Fruit fly (Drosophila melanogaster) ovary, adult (tissue): ENCODE data around the gene Obp99b.
A peak's percentile ranks its signal among the peaks of the same experiment; 100 is the strongest.

Experiments used
- CG17801 ChIP-seq: fragments of 200-800 bp; optimal IDR thresholded peaks from 2 replicates; lab custom pipeline; 2019; ENCODE audit warnings: missing biosample characterization, mild to moderate bottlenecking, missing genetic modification characterization, moderate library complexity; ENCODE audit not compliant: partially characterized antibody

Obp99b gene

DNA sequence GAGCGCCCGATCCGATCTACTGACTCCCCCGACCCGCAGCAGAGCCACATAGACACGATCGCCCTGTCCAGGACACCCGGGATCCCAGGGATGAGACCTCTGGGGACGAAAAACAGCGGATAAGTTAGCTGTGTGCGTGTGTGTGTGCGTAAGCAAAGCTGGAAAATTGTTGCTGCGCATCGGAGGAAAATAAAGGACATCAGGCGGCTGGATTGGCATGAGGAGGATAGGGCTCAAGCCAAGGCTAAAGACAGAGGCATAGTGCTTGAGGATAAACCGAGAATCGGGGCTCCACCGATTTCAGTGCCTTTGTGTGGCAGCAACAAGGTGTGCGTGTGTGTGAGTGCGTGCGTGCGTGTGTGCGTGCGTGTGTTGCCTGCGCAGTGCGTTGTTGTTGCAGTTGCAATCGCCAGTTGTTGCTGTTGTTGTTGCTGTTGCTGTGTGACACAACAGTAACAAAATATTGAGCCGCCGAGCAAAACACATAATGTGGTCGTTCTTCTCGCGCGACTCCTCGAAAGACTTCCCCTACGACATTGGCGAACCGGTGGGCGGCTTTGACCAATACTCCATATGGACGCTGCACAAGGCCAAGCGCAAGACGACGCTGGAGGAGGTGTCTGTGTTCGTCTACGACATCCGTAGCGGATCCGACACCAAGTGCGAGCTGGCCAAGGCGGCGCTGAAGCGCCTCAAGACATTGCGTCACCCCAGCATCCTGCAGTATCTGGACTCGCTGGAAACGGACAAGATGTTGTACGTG is 32.8 kb upstream of the Obp99b start:
- TF ChIP-seq CG17801 (GFP tag; lab: Kevin White, UChicago), result no peak

DNA sequence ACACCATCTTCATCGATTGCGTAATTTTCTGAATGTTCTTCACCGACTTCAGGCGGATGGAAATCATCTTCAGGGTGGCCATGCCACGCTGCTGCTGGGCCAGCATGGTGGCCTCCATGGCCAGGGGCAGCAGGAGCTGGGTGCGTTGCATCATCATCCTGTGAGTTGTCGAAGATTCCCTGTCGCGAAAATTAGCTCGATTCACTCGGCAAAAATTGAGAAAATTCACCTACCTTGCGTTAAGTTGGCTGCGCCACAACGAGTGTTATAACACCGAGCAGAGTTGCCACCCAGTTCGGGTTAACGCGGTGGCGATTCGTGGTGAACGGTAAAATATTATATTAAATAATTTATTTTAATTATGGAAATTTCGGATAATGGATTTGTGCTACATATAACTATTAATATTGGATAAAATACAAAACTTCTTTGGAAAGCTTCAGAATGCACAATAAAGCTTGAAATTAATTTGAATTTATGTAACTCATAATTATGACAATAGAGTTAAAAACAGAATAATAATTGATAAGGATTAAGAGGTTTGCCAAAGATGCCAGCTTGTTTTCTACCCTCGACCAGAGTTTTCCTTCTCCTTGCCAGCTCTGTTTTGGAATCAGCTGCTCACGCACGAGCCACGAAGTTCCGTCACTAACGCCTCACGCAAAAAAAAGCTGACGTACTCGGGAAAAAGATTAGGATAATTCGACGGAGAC is 32.1 kb upstream of the Obp99b start, which contains the start of the genes ATPsyngamma and yata:
Gene ATPsyngamma (minus strand): TSS at position 573 of the 713 bp plus-strand sequence.
Gene yata (plus strand): TSS at position 629 of the 713 bp plus-strand sequence.
- peak; percentile 5 for TF ChIP-seq CG17801 (GFP tag; lab: Kevin White, UChicago)

dm6 chr3R:29745056-29745455 is 28.4 kb upstream of the Obp99b start, which contains the start of the genes Wdr24 and IntS11:
Gene Wdr24, minus strand, starts transcription at chr3R:29745092.
Gene IntS11, plus strand, starts transcription at chr3R:29745337.
- peak; percentile 89 for TF ChIP-seq CG17801 (GFP tag; lab: Kevin White, UChicago)

- no peak for TF ChIP-seq CG17801 (GFP tag; lab: Kevin White, UChicago)
These were observed 23.4 kb upstream of the Obp99b start for dm6 chr3R:29740078-29740477.

- peak; percentile 64 for TF ChIP-seq CG17801 (GFP tag; lab: Kevin White, UChicago)
These were observed 21.2 kb upstream of the Obp99b start, which contains the start of gene Gnpnat for dm6 chr3R:29737891-29738290. Gene Gnpnat, plus strand, starts transcription at chr3R:29738275.

dm6 chr3R:29736678-29737093 is 20.0 kb upstream of the Obp99b start, which contains the start of the genes CG7601 and CIA30:
Gene CG7601, minus strand, starts transcription at chr3R:29736745.
Gene CIA30, plus strand, starts transcription at chr3R:29736965.
- peak; percentile 97 for TF ChIP-seq CG17801 (GFP tag; lab: Kevin White, UChicago)

- TF ChIP-seq CG17801 (GFP tag; lab: Kevin White, UChicago), result no peak
These were observed 9.6 kb upstream of the Obp99b start for dm6 chr3R:29726277-29726676.

DNA sequence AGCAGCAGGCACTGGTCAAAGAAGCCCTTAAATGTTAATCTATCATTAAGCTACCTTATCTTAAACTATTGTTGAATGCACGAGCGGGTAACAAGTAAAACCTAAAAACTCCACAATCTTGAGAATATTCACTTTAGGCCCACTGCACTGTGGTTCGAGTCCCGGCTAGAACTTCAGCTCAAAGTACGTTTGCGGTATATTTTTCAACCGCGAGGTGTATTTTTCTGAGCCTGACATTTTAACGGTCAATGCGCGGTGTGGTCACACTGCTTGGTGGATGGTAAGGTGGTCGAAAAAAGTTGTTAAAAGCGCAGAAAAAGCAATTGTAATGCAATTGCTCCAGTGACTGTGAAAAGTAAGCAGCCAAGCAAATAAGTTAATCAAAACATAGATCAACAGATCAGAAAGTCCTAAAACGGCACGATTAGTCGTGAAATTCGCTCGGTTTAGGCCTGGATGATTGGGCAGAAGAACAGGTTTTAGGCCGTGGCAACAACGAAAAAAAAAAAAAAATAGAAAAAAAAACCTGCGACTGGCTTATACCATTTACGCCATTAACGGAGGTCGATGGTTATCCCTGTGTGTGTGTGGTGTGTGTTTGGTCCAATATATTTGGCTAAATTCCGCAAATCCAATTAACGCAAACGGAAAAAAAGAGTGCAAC is 9.0 kb upstream of the Obp99b start, which contains the start of gene Kul:
Gene Kul (plus strand): TSS at position 254 of the 664 bp plus-strand sequence.
- peak; percentile 5 for TF ChIP-seq CG17801 (GFP tag; lab: Kevin White, UChicago)

DNA sequence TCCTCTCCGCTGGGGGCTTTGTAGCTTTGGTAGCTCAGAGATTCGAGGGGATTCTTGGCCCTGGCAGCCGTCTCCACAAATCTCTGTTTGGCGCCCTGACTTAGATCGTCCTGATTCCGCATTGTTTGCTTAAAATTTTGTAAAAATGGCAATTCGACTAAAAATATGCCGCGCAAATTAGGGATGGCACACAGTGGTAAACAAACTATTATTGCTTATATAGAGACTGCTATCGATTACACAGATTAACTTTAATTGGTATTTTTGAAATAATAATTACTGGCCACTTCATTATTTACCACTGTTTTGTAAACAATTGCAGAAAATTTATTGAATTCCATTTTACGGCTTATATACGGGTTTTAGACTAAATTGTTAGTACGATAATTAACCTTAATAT is 8.0 kb upstream of the Obp99b start, which contains the start of the genes Naa40 and CG18731:
Gene Naa40 (minus strand): TSS at position 206 of the 400 bp plus-strand sequence.
Gene CG18731 (plus strand): TSS at position 283 of the 400 bp plus-strand sequence.
- no peak for TF ChIP-seq CG17801 (GFP tag; lab: Kevin White, UChicago)

dm6 chr3R:29723048-29723656 is 6.5 kb upstream of the Obp99b start, which contains the start of gene Pcd:
Gene Pcd, plus strand, starts transcription at chr3R:29723163.
- peak; percentile 44 for TF ChIP-seq CG17801 (GFP tag; lab: Kevin White, UChicago)

- TF ChIP-seq CG17801 (GFP tag; lab: Kevin White, UChicago), result no peak
These were observed 5.5 kb upstream of the Obp99b start, which contains the start of gene CG34296 for dm6 chr3R:29722238-29722637. Gene CG34296, plus strand, starts transcription at chr3R:29722538.

- no peak for TF ChIP-seq CG17801 (GFP tag; lab: Kevin White, UChicago)
These were observed 1.7 kb upstream of the Obp99b start, which contains the start of gene CG15506 for dm6 chr3R:29718363-29718762. Gene CG15506, plus strand, starts transcription at chr3R:29718663.

- TF ChIP-seq CG17801 (GFP tag; lab: Kevin White, UChicago), result no peak
These were observed 823 bp upstream of the Obp99b start for dm6 chr3R:29717519-29717918.
